Worm (Caenorhabditis elegans): Measurements from ENCODE around the gene F21H7.12.

The F21H7.12 gene

DNA sequence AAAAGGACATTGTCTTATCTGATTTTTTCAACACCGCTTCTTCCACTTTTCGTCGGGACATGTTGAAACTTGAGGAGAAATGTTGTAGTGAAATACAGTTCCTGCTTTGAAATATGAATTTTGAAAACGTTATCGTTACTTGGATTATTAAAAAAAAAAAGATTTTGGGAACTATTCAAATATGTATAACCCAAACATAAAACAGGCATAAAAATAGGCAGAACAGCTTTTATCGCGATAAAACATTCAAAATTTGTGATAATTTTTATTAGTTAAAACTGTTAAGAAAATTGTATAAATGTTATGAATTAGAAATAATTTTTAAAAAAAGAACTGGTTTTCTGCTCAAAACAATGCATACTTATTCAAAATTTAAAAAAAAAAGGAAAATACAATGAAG lies 26.4 kb downstream of the F21H7.12 start, which contains the start of gene bgnt-1.3:
Gene bgnt-1.3 (minus strand): TSS at position 101 of the 400 bp plus-strand sequence.
- no peak for TF ChIP-seq Y5F2A.4 (GFP tag; optimal IDR thresholded peaks at IDR 0.05)
- no peak for TF ChIP-seq lim-7 (GFP tag; IDR thresholded peaks at IDR 0.05)
- TF ChIP-seq F44E2.7 (GFP tag; IDR thresholded peaks at IDR 0.05) = no peak
- no peak for TF ChIP-seq F26F4.8 (GFP tag; conservative IDR thresholded peaks at IDR 0.05)
- TF ChIP-seq unc-39 (tag; optimal IDR thresholded peaks at IDR 0.05) = no peak
- no peak for TF ChIP-seq mdl-1 (tag; optimal IDR thresholded peaks at IDR 0.05)
- TF ChIP-seq ceh-32 (tag; optimal IDR thresholded peaks at IDR 0.05; ENCODE audit: poor library complexity) = no peak
- TF ChIP-seq daf-16 (GFP tag; optimal IDR thresholded peaks at IDR 0.05) = no peak
- TF ChIP-seq daf-16 (tag; optimal IDR thresholded peaks at IDR 0.05) = no peak
- TF ChIP-seq lin-13 (GFP tag; optimal IDR thresholded peaks at IDR 0.05) = no peak
- TF ChIP-seq lsy-2 (tag; optimal IDR thresholded peaks at IDR 0.05) = no peak
- TF ChIP-seq zip-2 (tag; optimal IDR thresholded peaks at IDR 0.05) = no peak
- TF ChIP-seq mxl-3 (GFP tag; optimal IDR thresholded peaks at IDR 0.05) = no peak
- no peak for TF ChIP-seq hif-1 (tag; optimal IDR thresholded peaks at IDR 0.05)
- TF ChIP-seq mep-1 (tag; optimal IDR thresholded peaks at IDR 0.05) = no peak
- no peak for TF ChIP-seq madf-9 (GFP tag; conservative IDR thresholded peaks at IDR 0.05)
- TF ChIP-seq unc-130 (GFP tag; optimal IDR thresholded peaks at IDR 0.05) = no peak
- no peak for TF ChIP-seq lin-39 (tag; optimal IDR thresholded peaks at IDR 0.05)
- TF ChIP-seq nhr-42 (GFP tag; IDR thresholded peaks at IDR 0.05) = no peak

ce11 chrV:16258142-16258541 lies 28.2 kb downstream of the F21H7.12 start, which contains the start of gene nhr-218:
TSS of gene nhr-218 (plus strand) at chrV:16258442.
- TF ChIP-seq unc-62 (GFP tag; optimal IDR thresholded peaks at IDR 0.05 in 1 of 2) = peak in 1 of 2 experiments; percentile 33
- no peak for TF ChIP-seq unc-62 (tag; optimal IDR thresholded peaks at IDR 0.05)
- no peak for TF ChIP-seq F44E2.7 (GFP tag; IDR thresholded peaks at IDR 0.05)

- TF ChIP-seq nhr-237 (tag; optimal IDR thresholded peaks at IDR 0.05) (no peak), T26A8.4 (GFP tag; IDR thresholded peaks at IDR 0.05) (no peak)
These were observed 29.7 kb downstream of the F21H7.12 start, which contains the start of gene nhr-127 for ce11 chrV:16259684-16260083. TSS of gene nhr-127 (plus strand) at chrV:16259984.

DNA sequence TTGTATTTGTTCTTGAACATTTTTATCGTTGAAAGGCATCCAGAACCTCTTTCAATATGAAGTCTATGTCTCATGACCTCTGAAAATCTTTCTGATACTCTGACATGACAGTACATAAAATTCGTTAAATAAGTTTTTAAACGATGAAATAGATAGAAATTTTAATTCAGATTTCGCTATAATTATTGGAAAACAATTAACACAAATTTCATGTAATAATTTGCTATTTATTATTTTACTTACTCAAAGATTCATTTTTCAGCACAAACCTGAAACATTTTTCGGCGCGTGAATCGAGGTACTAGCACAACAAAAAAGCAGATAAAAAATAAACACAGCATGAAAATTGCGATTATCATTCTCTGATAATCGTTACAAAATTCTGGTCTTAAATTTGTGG lies 36.5 kb downstream of the F21H7.12 start, which contains the start of gene T13F3.4:
Gene T13F3.4 (minus strand): TSS at position 101 of the 400 bp plus-strand sequence.
- no peak for TF ChIP-seq duxl-1 (tag; optimal IDR thresholded peaks at IDR 0.05; ENCODE audit: poor library complexity)
- no peak for TF ChIP-seq nhr-25 (tag; optimal IDR thresholded peaks at IDR 0.05; ENCODE audit: borderline replicate concordance, insufficient read depth)
- TF ChIP-seq R02D3.7 (tag; optimal IDR thresholded peaks at IDR 0.05) = no peak
- no peak for TF ChIP-seq pqm-1 (tag; optimal IDR thresholded peaks at IDR 0.05)
- no peak for TF ChIP-seq snpc-4 (tag; optimal IDR thresholded peaks at IDR 0.05)
- no peak for TF ChIP-seq nhr-10 (tag; optimal IDR thresholded peaks at IDR 0.05)
- TF ChIP-seq tra-1 (GFP tag; IDR thresholded peaks at IDR 0.05) = no peak
- no peak for TF ChIP-seq nhr-102 (tag; optimal IDR thresholded peaks at IDR 0.05)
- TF ChIP-seq zfp-3 (GFP tag; conservative IDR thresholded peaks at IDR 0.05) = no peak
- TF ChIP-seq ztf-7 (tag; optimal IDR thresholded peaks at IDR 0.05) = no peak
- no peak for TF ChIP-seq fkh-10 (GFP tag; optimal IDR thresholded peaks at IDR 0.05)
- TF ChIP-seq unc-39 (tag; optimal IDR thresholded peaks at IDR 0.05) = no peak
- TF ChIP-seq aly-2 (tag; optimal IDR thresholded peaks at IDR 0.05) = no peak
- TF ChIP-seq cey-2 (tag; optimal IDR thresholded peaks at IDR 0.05; ENCODE audit: borderline replicate concordance, insufficient read depth) = no peak
- TF ChIP-seq daf-19 (GFP tag; conservative IDR thresholded peaks at IDR 0.05) = no peak
- no peak for TF ChIP-seq zip-2 (tag; optimal IDR thresholded peaks at IDR 0.05)
- no peak for TF ChIP-seq attf-4 (tag; optimal IDR thresholded peaks at IDR 0.05)
- TF ChIP-seq lsy-2 (tag; optimal IDR thresholded peaks at IDR 0.05) = no peak

Measured in whole organism, L4 larva.